Fruit fly (Drosophila melanogaster) S2 (cell line): Measurements from ENCODE around the gene CG43689.

Experiments
- CG8478 ChIP-seq: fragments of >200 bp; optimal IDR thresholded peaks from 2 replicates; lab custom pipeline; 2018
- CTCF ChIP-seq, 2 experiments: fragments of >200 bp; optimal IDR thresholded peaks; 2 replicates each; lab custom pipeline; 2018

CG43689 gene

dm6 chrX:4113698-4114216, 38.2 kb downstream of the CG43689 start, which contains the start of the genes dgt4 and Nsun2:
Gene dgt4, plus strand, starts transcription at chrX:4113701.
Gene Nsun2, minus strand, starts transcription at chrX:4113734.
- TF ChIP-seq CTCF (optimal IDR thresholded peaks at IDR 0.05; lab: Kevin White, UChicago) = no peak

DNA sequence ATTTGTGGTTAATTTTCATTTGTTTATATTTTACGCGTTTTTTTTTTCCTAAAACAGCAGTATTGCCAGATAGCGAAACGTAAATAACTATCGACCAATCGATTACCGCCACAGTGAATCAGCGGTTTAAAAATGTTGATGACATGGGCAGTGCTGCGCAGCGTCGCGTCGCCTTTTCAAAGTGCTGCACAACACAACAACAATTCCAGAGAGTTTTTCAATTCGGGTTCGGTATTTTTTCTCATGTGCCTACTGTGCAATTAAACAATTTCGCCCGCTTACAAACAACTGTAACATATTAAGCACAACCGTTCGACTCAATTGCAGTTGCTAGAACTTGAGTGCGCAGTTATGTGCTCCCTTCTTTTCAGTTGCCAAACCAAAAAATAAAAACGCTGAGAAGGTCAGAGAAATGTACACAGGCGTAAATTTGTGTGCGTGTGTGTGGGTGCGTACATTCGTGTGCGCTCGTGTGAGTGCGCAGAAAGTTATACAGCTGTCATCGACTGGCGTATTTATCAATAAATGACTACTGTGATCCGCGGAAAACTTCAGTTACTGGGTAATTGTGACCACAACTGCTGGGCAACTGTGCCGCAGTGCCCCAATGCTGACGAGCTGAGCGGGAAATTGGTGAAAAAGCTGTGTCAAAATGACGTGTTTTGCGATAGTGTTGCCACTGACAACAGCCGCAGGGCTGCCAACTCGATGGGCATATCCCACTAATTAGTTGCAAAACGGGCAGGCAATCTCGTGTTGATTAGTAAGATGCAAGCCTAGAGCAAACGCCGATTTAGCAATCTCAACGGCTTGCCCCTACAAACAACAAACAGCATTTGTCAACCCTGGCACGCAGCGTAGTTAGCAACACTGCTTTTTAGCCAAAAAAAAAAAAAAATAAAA, 41.5 kb downstream of the CG43689 start, which contains the start of the genes tyf and Tip60:
tyf (plus strand) TSS at position 187 of the 903 bp plus-strand sequence.
Tip60 (minus strand) TSS at position 654 of the 903 bp plus-strand sequence.
- peak in 1 of 2 experiments; percentile 29 for TF ChIP-seq CTCF (optimal IDR thresholded peaks at IDR 0.05; lab: Kevin White, UChicago)
- TF ChIP-seq CG8478 (lab: Kevin White, UChicago) = no peak

DNA sequence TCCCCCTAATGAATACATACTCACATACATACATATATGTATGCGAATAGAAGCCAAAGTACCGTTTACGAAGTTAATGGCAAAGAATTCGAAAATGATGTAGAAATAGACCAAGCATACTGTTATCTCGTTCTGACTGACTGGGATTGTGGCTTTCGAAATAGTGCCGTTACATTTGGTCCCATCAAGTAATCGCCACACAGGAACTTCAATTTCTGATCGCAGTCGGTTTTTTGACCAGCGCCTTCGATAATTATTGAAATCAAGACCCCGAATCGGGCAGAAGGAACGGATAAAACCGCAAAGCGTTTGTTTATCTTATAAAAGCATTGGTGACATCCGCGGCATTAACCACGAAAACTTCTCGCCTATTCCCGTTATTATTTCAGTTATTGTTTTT, 44.0 kb downstream of the CG43689 start:
- no peak for TF ChIP-seq CG8478 (lab: Kevin White, UChicago)
- TF ChIP-seq CTCF (optimal IDR thresholded peaks at IDR 0.05; lab: Kevin White, UChicago) = no peak

- no peak for TF ChIP-seq CTCF (optimal IDR thresholded peaks at IDR 0.05; lab: Kevin White, UChicago)
- TF ChIP-seq CG8478 (lab: Kevin White, UChicago) = no peak
Measured at dm6 chrX:4131049-4131629, 55.6 kb downstream of the CG43689 start, which contains the start of gene GlcAT-I. Gene GlcAT-I, plus strand, starts transcription at chrX:4131211.

DNA sequence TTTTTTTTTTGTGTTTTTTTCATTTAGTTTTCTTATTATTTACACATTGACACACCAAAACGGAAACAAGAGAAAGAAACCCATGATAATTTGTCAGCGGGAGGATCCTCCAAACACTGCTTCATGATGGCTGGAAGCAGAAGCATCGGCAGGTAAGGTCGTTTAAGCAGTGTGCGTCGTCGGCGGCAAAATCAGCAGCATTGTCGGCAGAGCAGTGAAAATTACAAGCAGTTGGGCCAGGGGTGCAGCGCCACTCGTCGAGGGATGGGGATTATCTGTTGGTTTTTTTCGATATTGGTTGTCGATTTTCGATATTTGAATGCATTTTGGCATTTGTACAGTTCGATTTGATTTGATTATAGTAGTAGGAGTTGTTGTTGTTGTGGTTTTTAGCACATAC, 63.5 kb downstream of the CG43689 start:
- TF ChIP-seq CG8478 (lab: Kevin White, UChicago) = no peak
- TF ChIP-seq CTCF (optimal IDR thresholded peaks at IDR 0.05; lab: Kevin White, UChicago) = no peak
